Fruit fly (Drosophila melanogaster): Measurements from ENCODE around the gene CG14881.

DNA sequence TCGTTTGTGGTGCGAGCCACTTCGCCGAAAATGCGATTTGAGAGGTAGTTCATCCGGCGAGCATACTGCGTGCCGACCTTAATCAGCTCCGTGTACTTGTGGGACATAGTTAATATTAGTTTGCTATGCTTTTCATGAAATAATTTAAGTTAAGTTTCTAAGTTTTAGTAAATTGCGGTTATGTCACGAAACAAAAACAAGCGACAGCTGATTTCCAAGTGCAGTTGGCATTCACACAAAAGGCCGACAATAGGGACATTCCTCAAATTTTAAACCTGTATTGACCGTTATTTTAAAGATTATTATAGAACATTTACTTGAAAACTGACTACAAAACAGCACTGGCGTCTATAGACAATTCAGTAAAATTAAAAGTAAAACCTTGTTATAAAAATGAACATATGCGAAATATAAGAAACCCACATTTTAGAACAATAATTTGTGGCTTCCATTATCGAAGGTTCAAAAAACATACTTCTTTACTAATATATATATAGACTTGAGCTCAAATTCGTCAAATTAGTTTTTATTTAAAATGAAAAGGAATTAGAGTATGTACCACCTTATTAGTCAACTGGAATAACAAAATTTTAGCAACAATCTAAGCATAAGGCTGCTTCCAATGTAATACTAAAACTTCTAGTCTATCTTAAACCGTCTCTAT, 1.8 kb downstream of the CG14881 start, which contains the start of gene mRpS33:
- no peak for TF ChIP-seq gl (tag; optimal IDR thresholded peaks at IDR 0.05)
- TF ChIP-seq CG4496 (GFP tag; IDR thresholded peaks at IDR 0.05): no peak
- no peak for TF ChIP-seq CG15710 (tag; optimal IDR thresholded peaks at IDR 0.05)
- TF ChIP-seq D1 (tag; optimal IDR thresholded peaks at IDR 0.05): no peak
- TF ChIP-seq EcR (GFP tag; optimal IDR thresholded peaks at IDR 0.05): no peak
